Worm (Caenorhabditis elegans): Measurements from ENCODE around the gene ZK669.2.

Gene ZK669.2

ce11 chrII:7944333-7944744 is 6.4 kb upstream of the ZK669.2 start (continued):
- TF ChIP-seq pag-3 (tag; optimal IDR thresholded peaks at IDR 0.05; ENCODE audit: borderline replicate concordance, insufficient read depth) (no peak), skn-1 (tag; optimal IDR thresholded peaks at IDR 0.05) (no peak), C16A3.4 (tag; optimal IDR thresholded peaks at IDR 0.05) (no peak), lin-13 (GFP tag; optimal IDR thresholded peaks at IDR 0.05) (no peak), aha-1 (tag; optimal IDR thresholded peaks at IDR 0.05) (no peak), grh-1 (GFP tag; IDR thresholded peaks at IDR 0.05) (no peak), nhr-20 (tag; optimal IDR thresholded peaks at IDR 0.05) (peak; percentile 41), sox-4 (tag; optimal IDR thresholded peaks at IDR 0.05) (no peak), Y116A8C.19 (tag; optimal IDR thresholded peaks at IDR 0.05; ENCODE audit: borderline replicate concordance) (no peak), ets-5 (GFP tag; IDR thresholded peaks at IDR 0.05) (no peak), efl-1 (optimal IDR thresholded peaks at IDR 0.05) (peak in 1 of 2 experiments; percentile 16), efl-1 (GFP tag; optimal IDR thresholded peaks at IDR 0.05 in 1 of 2) (peak; percentile 38 to 71), fos-1 (tag; optimal IDR thresholded peaks at IDR 0.05) (no peak), nhr-71 (tag; optimal IDR thresholded peaks at IDR 0.05) (peak; percentile 52), blmp-1 (tag; optimal IDR thresholded peaks at IDR 0.05) (no peak), mdl-1 (tag; optimal IDR thresholded peaks at IDR 0.05) (peak in 1 of 2 experiments; percentile 21), nhr-19 (GFP tag; conservative IDR thresholded peaks at IDR 0.05) (peak; percentile 17; the same call in 1 of the 2 replicates), hlh-17 (GFP tag; optimal IDR thresholded peaks at IDR 0.05; ENCODE audit: borderline replicate concordance) (no peak), lin-35 (GFP tag; optimal IDR thresholded peaks at IDR 0.05) (peak in 1 of 2 experiments; percentile 28), fkh-10 (GFP tag; optimal IDR thresholded peaks at IDR 0.05) (no peak), dpl-1 (GFP tag; optimal IDR thresholded peaks at IDR 0.05) (peak in 1 of 3 experiments; percentile 6), mep-1 (tag; optimal IDR thresholded peaks at IDR 0.05) (peak; percentile 20), lir-3 (tag; optimal IDR thresholded peaks at IDR 0.05; ENCODE audit: poor library complexity) (no peak), ceh-82 (tag; optimal IDR thresholded peaks at IDR 0.05) (no peak), pax-3 (tag; optimal IDR thresholded peaks at IDR 0.05) (no peak), alr-1 (tag; optimal IDR thresholded peaks at IDR 0.05; ENCODE audit: borderline replicate concordance) (no peak)

- TF ChIP-seq unc-98 (GFP tag; IDR thresholded peaks at IDR 0.05), result no peak
- TF ChIP-seq elt-3 (tag; optimal IDR thresholded peaks at IDR 0.05), result peak in 1 of 6 experiments; percentile 1
- no peak for TF ChIP-seq pqm-1 (tag; optimal IDR thresholded peaks at IDR 0.05)
These were observed 2.9 kb upstream of the ZK669.2 start, which contains the start of gene ZK669.3 for ce11 chrII:7940848-7941247. ZK669.3 (plus strand) TSS chrII:7941148.

- TF ChIP-seq F16B12.6 (tag; optimal IDR thresholded peaks at IDR 0.05), result no peak
- TF ChIP-seq blmp-1 (tag; optimal IDR thresholded peaks at IDR 0.05), result no peak
- TF ChIP-seq aly-2 (tag; optimal IDR thresholded peaks at IDR 0.05), result no peak
- TF ChIP-seq nhr-90 (tag; optimal IDR thresholded peaks at IDR 0.05; ENCODE audit: poor library complexity), result no peak
- TF ChIP-seq jun-1 (tag; optimal IDR thresholded peaks at IDR 0.05), result no peak
- no peak for TF ChIP-seq fos-1 (tag; optimal IDR thresholded peaks at IDR 0.05)
- no peak for TF ChIP-seq unc-130 (tag; optimal IDR thresholded peaks at IDR 0.05)
- TF ChIP-seq hlh-17 (GFP tag; optimal IDR thresholded peaks at IDR 0.05; ENCODE audit: borderline replicate concordance), result no peak
- no peak for TF ChIP-seq nhr-84 (tag; optimal IDR thresholded peaks at IDR 0.05)
- no peak for TF ChIP-seq lin-15B (tag; optimal IDR thresholded peaks at IDR 0.05)
- no peak for TF ChIP-seq rnt-1 (tag; optimal IDR thresholded peaks at IDR 0.05)
- TF ChIP-seq snpc-4 (tag; optimal IDR thresholded peaks at IDR 0.05), result no peak
These were observed 2.4 kb downstream of the ZK669.2 start for ce11 chrII:7935622-7936021.

ce11 chrII:7930671-7931070 is 7.3 kb downstream of the ZK669.2 start:
- TF ChIP-seq fos-1 (tag; optimal IDR thresholded peaks at IDR 0.05) (no peak), ceh-8 (GFP tag; optimal IDR thresholded peaks at IDR 0.05) (no peak), mab-9 (GFP tag; IDR thresholded peaks at IDR 0.05) (no peak), C16A3.4 (tag; optimal IDR thresholded peaks at IDR 0.05) (peak; percentile 4), nhr-90 (tag; optimal IDR thresholded peaks at IDR 0.05; ENCODE audit: poor library complexity) (peak; percentile 28), snu-23 (GFP tag; optimal IDR thresholded peaks at IDR 0.05) (peak; percentile 52), lsy-2 (tag; optimal IDR thresholded peaks at IDR 0.05) (peak in 1 of 2 experiments; percentile 8), fkh-8 (tag; optimal IDR thresholded peaks at IDR 0.05) (no peak), nhr-20 (tag; optimal IDR thresholded peaks at IDR 0.05) (peak; percentile 36), mep-1 (tag; optimal IDR thresholded peaks at IDR 0.05) (peak; percentile 27), blmp-1 (tag; optimal IDR thresholded peaks at IDR 0.05) (peak; percentile 37), nhr-85 (tag) (peak; percentile 85), lin-14 (GFP tag; optimal IDR thresholded peaks at IDR 0.05) (peak; percentile 71), unc-130 (tag; optimal IDR thresholded peaks at IDR 0.05) (no peak), dsc-1 (tag; optimal IDR thresholded peaks at IDR 0.05) (no peak), pqm-1 (tag; optimal IDR thresholded peaks at IDR 0.05) (no peak), sptf-1 (tag; optimal IDR thresholded peaks at IDR 0.05) (no peak)
